Fruit fly (Drosophila melanogaster): Measurements from ENCODE around the gene FER.

FER gene

dm6 chr3R:9334592-9335518, 59.5 kb downstream of the FER start, which contains the start of the genes Aduk and pasi2 (continued):
- TF ChIP-seq BEAF-32 (GFP tag; optimal IDR thresholded peaks at IDR 0.05) (peak; percentile 87), CG11696 (GFP tag; IDR thresholded peaks at IDR 0.05) (no peak), fd3F (GFP tag; optimal IDR thresholded peaks at IDR 0.05) (peak; percentile 12), zfh2 (GFP tag; optimal IDR thresholded peaks at IDR 0.05) (peak; percentile 2), CG34376 (GFP tag; optimal IDR thresholded peaks at IDR 0.05) (peak; percentile 51), CG31441 (GFP tag; IDR thresholded peaks at IDR 0.05) (no peak), Dp (GFP tag; optimal IDR thresholded peaks at IDR 0.05) (peak; percentile 92), Stat92E (GFP tag; optimal IDR thresholded peaks at IDR 0.05) (peak in 1 of 3 experiments; percentile 36), CG12942 (GFP tag; optimal IDR thresholded peaks at IDR 0.05) (no peak), CG10147 (GFP tag; optimal IDR thresholded peaks at IDR 0.05) (peak; percentile 28), Kr (GFP tag; optimal IDR thresholded peaks at IDR 0.05) (no peak), Bdp1 (GFP tag; optimal IDR thresholded peaks at IDR 0.05) (no peak), gce (GFP tag; IDR thresholded peaks at IDR 0.05) (no peak), CG10267 (tag; optimal IDR thresholded peaks at IDR 0.05) (peak; percentile 55), CG17829 (tag; optimal IDR thresholded peaks at IDR 0.05) (peak; percentile 55), CG13894 (tag; optimal IDR thresholded peaks at IDR 0.05) (peak; percentile 17), C15 (GFP tag; IDR thresholded peaks at IDR 0.05) (no peak), H2.0 (GFP tag; IDR thresholded peaks at IDR 0.05) (no peak), CG14050 (GFP tag; IDR thresholded peaks at IDR 0.05) (no peak), gcm (GFP tag; optimal IDR thresholded peaks at IDR 0.05) (no peak), Hey (tag; optimal IDR thresholded peaks at IDR 0.05) (no peak), gem (tag; optimal IDR thresholded peaks at IDR 0.05) (no peak), Hmx (GFP tag; optimal IDR thresholded peaks at IDR 0.05) (no peak), E2f2 (GFP tag; IDR thresholded peaks at IDR 0.05) (peak; percentile 93), CG11504 (tag; optimal IDR thresholded peaks at IDR 0.05) (peak; percentile 9), chif (GFP tag; optimal IDR thresholded peaks at IDR 0.05) (no peak), exex (tag; optimal IDR thresholded peaks at IDR 0.05) (peak; percentile 5), phol (tag; optimal IDR thresholded peaks at IDR 0.05) (peak; percentile 11), HmgD (GFP tag; optimal IDR thresholded peaks at IDR 0.05) (no peak), Atf-2 (GFP tag; optimal IDR thresholded peaks at IDR 0.05) (no peak), jing (GFP tag; optimal IDR thresholded peaks at IDR 0.05) (no peak), wek (GFP tag; optimal IDR thresholded peaks at IDR 0.05) (no peak), sens (GFP tag) (peak; percentile 79), CG12391 (tag; optimal IDR thresholded peaks at IDR 0.05) (peak; percentile 19), fd64A (GFP tag; optimal IDR thresholded peaks at IDR 0.05) (no peak), CG11085 (GFP tag; IDR thresholded peaks at IDR 0.05) (no peak), Dref (GFP tag; IDR thresholded peaks at IDR 0.05) (peak; percentile 90), CG10462 (GFP tag; optimal IDR thresholded peaks at IDR 0.05) (no peak), CoRest (tag; optimal IDR thresholded peaks at IDR 0.05) (peak; percentile 45), CG16815 (GFP tag; optimal IDR thresholded peaks at IDR 0.05) (no peak), bsh (GFP tag; optimal IDR thresholded peaks at IDR 0.05) (no peak), CG43689 (GFP tag; IDR thresholded peaks at IDR 0.05) (no peak), trem (tag; optimal IDR thresholded peaks at IDR 0.05) (peak; percentile 43), lilli (GFP tag; optimal IDR thresholded peaks at IDR 0.05) (peak; percentile 3), MBD-R2 (GFP tag; IDR thresholded peaks at IDR 0.05) (peak; percentile 37; the same call in 1 of the 2 replicates), CG18764 (GFP tag; optimal IDR thresholded peaks at IDR 0.05) (peak; percentile 14), Sox100B (GFP tag; optimal IDR thresholded peaks at IDR 0.05) (no peak), kni (GFP tag; optimal IDR thresholded peaks at IDR 0.05) (peak; percentile 48), Ets97D (GFP tag; optimal IDR thresholded peaks at IDR 0.05) (peak; percentile 35)

All from whole organism, embryonic.